Fruit fly (Drosophila melanogaster): ENCODE measurements around the gene CG7992.

- no peak for TF ChIP-seq psq (optimal IDR thresholded peaks at IDR 0.05)
- TF ChIP-seq h (optimal IDR thresholded peaks at IDR 0.05): no peak
- TF ChIP-seq ttk (optimal IDR thresholded peaks at IDR 0.05): no peak
Observed at dm6 chrX:19215215-19215614, 31.8 kb downstream of the CG7992 start, which contains the start of gene Muc18B.
